Fruit fly (Drosophila melanogaster): ENCODE measurements around the gene CG10175.

Gene CG10175

dm6 chr3R:23483563-23483962 is 47.2 kb downstream of the CG10175 start, which contains the start of gene Ir94g:
Ir94g (plus strand) TSS chr3R:23483863.
- TF ChIP-seq Doc2 (GFP tag; IDR thresholded peaks at IDR 0.05) (no peak), ATbp (GFP tag; optimal IDR thresholded peaks at IDR 0.05) (no peak), CG12104 (GFP tag; optimal IDR thresholded peaks at IDR 0.05) (no peak), CG12299 (tag; optimal IDR thresholded peaks at IDR 0.05) (no peak), CG1603 (tag; optimal IDR thresholded peaks at IDR 0.05) (no peak), sqz (GFP tag; optimal IDR thresholded peaks at IDR 0.05) (no peak), CG32767 (GFP tag; IDR thresholded peaks at IDR 0.05) (no peak), Ets65A (GFP tag) (no peak), CG7963 (GFP tag; IDR thresholded peaks at IDR 0.05; ENCODE audit: partially characterized antibody) (no peak), CG8388 (GFP tag; optimal IDR thresholded peaks at IDR 0.05) (no peak), gem (tag; optimal IDR thresholded peaks at IDR 0.05) (no peak), en (GFP tag; optimal IDR thresholded peaks at IDR 0.05) (no peak), CG34224 (GFP tag; IDR thresholded peaks at IDR 0.05; ENCODE audit: partially characterized antibody) (no peak)

dm6 chr3R:23481249-23481915 is 49.4 kb downstream of the CG10175 start, which contains the start of gene Ir94f:
Ir94f (plus strand) TSS chr3R:23481865.
- no peak for TF ChIP-seq CG9817 (tag; optimal IDR thresholded peaks at IDR 0.05)
- TF ChIP-seq peb (GFP tag; IDR thresholded peaks at IDR 0.05): no peak
- no peak for TF ChIP-seq HLH4C (GFP tag; IDR thresholded peaks at IDR 0.05; ENCODE audit: partially characterized antibody)
- no peak for TF ChIP-seq CG8089 (GFP tag; optimal IDR thresholded peaks at IDR 0.05)
- TF ChIP-seq Atf-2 (GFP tag; optimal IDR thresholded peaks at IDR 0.05): no peak
- no peak for TF ChIP-seq sens (GFP tag)

- TF ChIP-seq CG7556 (GFP tag; optimal IDR thresholded peaks at IDR 0.05): no peak
- TF ChIP-seq CG5180 (GFP tag; optimal IDR thresholded peaks at IDR 0.05): no peak
- no peak for TF ChIP-seq Oaz (GFP tag; IDR thresholded peaks at IDR 0.05)
- no peak for TF ChIP-seq CG14965 (GFP tag; optimal IDR thresholded peaks at IDR 0.05; ENCODE audit: borderline replicate concordance)
- TF ChIP-seq Fer1 (GFP tag; optimal IDR thresholded peaks at IDR 0.05): no peak
- TF ChIP-seq fd64A (GFP tag; optimal IDR thresholded peaks at IDR 0.05): no peak
Measured at dm6 chr3R:23476085-23476484, 54.7 kb downstream of the CG10175 start.
